Fruit fly (Drosophila melanogaster): Measurements from ENCODE around the gene CG13028.
"Not testable (repeated sequence)": the region's sequence is repeated elsewhere in the genome, so short reads cannot be mapped to it uniquely, and the experiment has no call there.

DNA sequence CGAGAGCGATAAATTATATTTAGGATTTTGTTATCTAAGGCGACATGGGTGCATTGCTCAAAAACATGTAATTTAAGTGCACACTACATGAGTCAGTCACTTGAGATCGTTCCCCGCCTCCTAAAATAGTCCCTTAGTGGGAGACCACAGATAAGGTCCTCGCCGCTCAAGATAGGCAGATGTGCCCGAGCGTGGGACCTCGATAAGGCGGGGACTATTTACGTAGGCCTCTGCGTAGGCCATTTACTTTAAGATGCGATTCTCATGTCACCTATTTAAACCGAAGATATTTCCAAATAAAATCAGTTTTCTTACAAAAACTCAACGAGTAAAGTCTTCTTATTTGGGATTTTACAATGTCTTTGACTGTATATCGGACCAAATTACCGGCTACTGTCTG is 31.5 kb downstream of the CG13028 start, which contains the start of gene Ogdh:
- not testable (repeated sequence) for TF ChIP-seq CTCF, CG8478 (optimal IDR thresholded peaks at IDR 0.05)

All from S2 (cell line).